Worm (Caenorhabditis elegans): Measurements from ENCODE around the gene clp-1.

clp-1 gene

DNA sequence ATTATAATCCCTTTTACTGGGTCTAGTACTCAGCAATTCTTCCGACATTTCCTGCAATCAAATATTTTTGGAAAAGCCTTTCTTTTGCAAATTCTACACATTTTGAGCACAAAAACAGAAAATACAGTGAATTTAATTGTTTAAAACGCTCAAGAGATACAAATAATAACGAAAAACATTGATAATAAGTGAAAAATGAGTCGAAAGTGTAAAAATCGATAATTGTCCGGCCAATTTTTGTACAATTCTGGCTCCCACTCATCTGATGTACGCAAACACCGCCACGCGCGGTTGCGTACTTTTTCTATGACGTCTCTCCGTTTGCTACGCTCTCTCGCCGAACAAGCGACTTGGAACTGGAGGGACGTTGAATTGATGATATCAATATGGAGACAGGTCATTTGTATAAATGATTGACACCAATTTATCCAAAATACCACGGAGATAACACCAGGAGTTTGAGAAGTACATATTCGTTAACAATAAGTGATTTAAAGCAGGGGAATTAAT, 41.1 kb downstream of the clp-1 start, which contains the start of gene lin-36 (continued):
- peak; percentile 38; the same call in 1 of the 2 replicates for TF ChIP-seq madf-6 (GFP tag; IDR thresholded peaks at IDR 0.05)
- 0 out of 2 replicates have a peak, but pooled peaks have one; percentile 12 for TF ChIP-seq ceh-100 (GFP tag; IDR thresholded peaks at IDR 0.05)
- TF ChIP-seq dox-1 (GFP tag; IDR thresholded peaks at IDR 0.05) = peak; percentile 78
- TF ChIP-seq pha-4 (tag; optimal IDR thresholded peaks at IDR 0.05) = peak; percentile 43
- no peak for TF ChIP-seq F39B2.1 (GFP tag; IDR thresholded peaks at IDR 0.05)
- TF ChIP-seq ztf-26 (tag; optimal IDR thresholded peaks at IDR 0.05) = no peak
- TF ChIP-seq B0261.1 (tag; optimal IDR thresholded peaks at IDR 0.05) = no peak
- peak; percentile 35 for TF ChIP-seq him-1 (tag; optimal IDR thresholded peaks at IDR 0.05)
- TF ChIP-seq attf-5 (GFP tag; optimal IDR thresholded peaks at IDR 0.05) = peak; percentile 78
- peak; percentile 61 for TF ChIP-seq dpl-1 (GFP tag; optimal IDR thresholded peaks at IDR 0.05)
- 0 out of 2 replicates have a peak, but pooled peaks have one; percentile 21 for TF ChIP-seq B0336.3 (GFP tag; IDR thresholded peaks at IDR 0.05)
- no peak for TF ChIP-seq C06A6.2 (GFP tag; conservative IDR thresholded peaks at IDR 0.05)
- no peak for TF ChIP-seq cebp-1 (GFP tag; IDR thresholded peaks at IDR 0.05)
- peak; percentile 58 for TF ChIP-seq cebp-1 (tag; optimal IDR thresholded peaks at IDR 0.05)

DNA sequence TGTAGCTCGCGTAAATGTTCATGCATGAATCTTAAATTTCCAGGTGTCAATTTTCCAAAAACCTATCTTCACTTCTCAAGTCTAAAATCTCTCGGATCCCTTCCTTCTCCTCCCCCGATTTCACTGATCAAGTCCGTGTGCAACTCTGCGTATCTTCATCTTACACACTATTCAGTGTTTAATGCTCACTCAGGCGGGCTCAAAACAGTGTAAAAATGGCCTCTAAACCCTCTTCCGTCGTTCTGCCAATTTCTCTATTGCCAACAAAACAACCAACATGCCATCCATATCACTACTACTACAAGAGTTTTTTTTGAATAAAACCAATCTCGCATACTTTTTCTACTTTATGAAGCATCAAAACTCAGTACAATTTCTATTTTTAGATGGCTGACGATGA, 42.3 kb downstream of the clp-1 start, which contains the start of gene F44B9.2:
Gene F44B9.2, plus strand, starts transcription at position 387 of the 400 bp plus-strand sequence.
- no peak for TF ChIP-seq hlh-12 (tag; optimal IDR thresholded peaks at IDR 0.05)
- no peak for TF ChIP-seq F22D6.2 (tag; optimal IDR thresholded peaks at IDR 0.05)
- no peak for TF ChIP-seq aptf-2 (GFP tag; conservative IDR thresholded peaks at IDR 0.05)
- no peak for TF ChIP-seq snpc-4 (GFP tag; optimal IDR thresholded peaks at IDR 0.05)
- TF ChIP-seq snpc-4 (tag; optimal IDR thresholded peaks at IDR 0.05) = no peak

- no peak for TF ChIP-seq D2030.7 (GFP tag; IDR thresholded peaks at IDR 0.05)
- TF ChIP-seq B0035.1 (tag; optimal IDR thresholded peaks at IDR 0.05) = no peak
- TF ChIP-seq dpff-1 (tag; optimal IDR thresholded peaks at IDR 0.05) = no peak
- 0 out of 2 replicates have a peak, but pooled peaks have one; percentile 40 for TF ChIP-seq ekl-4 (GFP tag; IDR thresholded peaks at IDR 0.05)
- no peak for TF ChIP-seq ztf-18 (tag; optimal IDR thresholded peaks at IDR 0.05)
- 0 out of 2 replicates have a peak, but pooled peaks have one; percentile 12 for TF ChIP-seq madf-3 (GFP tag; IDR thresholded peaks at IDR 0.05)
- no peak for TF ChIP-seq F39B2.1 (GFP tag; IDR thresholded peaks at IDR 0.05)
- TF ChIP-seq rcor-1 (GFP tag; IDR thresholded peaks at IDR 0.05) = 0 out of 2 replicates have a peak, but pooled peaks have one; percentile 12
- no peak for TF ChIP-seq hmg-20 (GFP tag; IDR thresholded peaks at IDR 0.05)
- no peak for TF ChIP-seq chd-7 (tag; optimal IDR thresholded peaks at IDR 0.05)
- no peak for TF ChIP-seq ztf-3 (GFP tag; optimal IDR thresholded peaks at IDR 0.05)
- 0 out of 2 replicates have a peak, but pooled peaks have one; percentile 30 for TF ChIP-seq B0019.2 (GFP tag; conservative IDR thresholded peaks at IDR 0.05)
These were observed 48.2 kb downstream of the clp-1 start, which contains the start of gene mdt-30 for ce11 chrIII:8027942-8028341. mdt-30 (minus strand) TSS chrIII:8028042.

ce11 chrIII:8029487-8029886, 49.7 kb downstream of the clp-1 start, which contains the start of gene F44B9.8:
F44B9.8 (minus strand) TSS chrIII:8029649.
- TF ChIP-seq pha-4 (tag; optimal IDR thresholded peaks at IDR 0.05) = peak; percentile 9
- TF ChIP-seq ama-1 (optimal IDR thresholded peaks at IDR 0.05) = no peak
- no peak for TF ChIP-seq ama-1 (GFP tag; optimal IDR thresholded peaks at IDR 0.05)
- no peak for TF ChIP-seq Y56A3A.18 (GFP tag; IDR thresholded peaks at IDR 0.05)
- TF ChIP-seq madf-6 (GFP tag; IDR thresholded peaks at IDR 0.05) = peak; percentile 62; the same call in 1 of the 2 replicates
- TF ChIP-seq die-1 (tag; optimal IDR thresholded peaks at IDR 0.05) = no peak
- no peak for TF ChIP-seq pbrm-1 (GFP tag; IDR thresholded peaks at IDR 0.05)
- no peak for TF ChIP-seq ekl-4 (GFP tag; IDR thresholded peaks at IDR 0.05)
- no peak for TF ChIP-seq nhr-90 (tag; optimal IDR thresholded peaks at IDR 0.05)
- no peak for TF ChIP-seq ztf-6 (GFP tag; IDR thresholded peaks at IDR 0.05)
- no peak for TF ChIP-seq hrde-1 (tag; optimal IDR thresholded peaks at IDR 0.05; ENCODE audit: borderline replicate concordance)
- peak; percentile 42 for TF ChIP-seq efl-1 (GFP tag; optimal IDR thresholded peaks at IDR 0.05)
- TF ChIP-seq nfya-1 (tag; optimal IDR thresholded peaks at IDR 0.05; ENCODE audit: borderline replicate concordance, insufficient read depth) = no peak
- no peak for TF ChIP-seq F22D6.2 (tag; optimal IDR thresholded peaks at IDR 0.05)
- no peak for TF ChIP-seq lsy-27 (tag; optimal IDR thresholded peaks at IDR 0.05; ENCODE audit: borderline replicate concordance, insufficient read depth)
- no peak for TF ChIP-seq mxl-1 (tag; optimal IDR thresholded peaks at IDR 0.05)
- TF ChIP-seq dpl-1 (GFP tag; optimal IDR thresholded peaks at IDR 0.05) = peak; percentile 32
- peak; percentile 9 for TF ChIP-seq lsl-1 (GFP tag; optimal IDR thresholded peaks at IDR 0.05)
- TF ChIP-seq cebp-2 (GFP tag; IDR thresholded peaks at IDR 0.05) = no peak
- TF ChIP-seq F33H1.4 (GFP tag; IDR thresholded peaks at IDR 0.05) = peak; percentile 80
